Worm (Caenorhabditis elegans): ENCODE data around the gene nhr-121.

DNA sequence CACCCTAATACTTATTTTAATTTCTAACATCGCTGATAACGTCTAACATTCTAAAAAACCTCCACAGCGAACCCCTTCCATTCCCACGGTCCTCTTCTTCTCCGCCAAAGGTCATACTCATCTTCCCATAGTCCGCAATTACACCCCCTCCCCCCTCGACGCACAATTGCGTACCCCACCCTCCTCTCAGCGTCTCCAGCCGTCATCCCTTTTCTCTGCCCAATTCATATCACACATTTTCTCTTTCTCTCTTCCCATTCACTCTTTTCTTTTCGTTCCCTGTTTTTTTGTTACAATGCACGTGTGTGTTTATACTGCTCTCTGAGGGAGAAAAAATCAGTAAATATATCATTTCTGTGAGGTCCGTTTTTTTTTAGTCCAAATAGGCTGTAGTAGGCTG lies 17.2 kb upstream of the nhr-121 start:
- no peak for TF ChIP-seq tbx-11 (GFP tag; IDR thresholded peaks at IDR 0.05)
- no peak for TF ChIP-seq ama-1 (optimal IDR thresholded peaks at IDR 0.05)
- TF ChIP-seq scrt-1 (GFP tag; IDR thresholded peaks at IDR 0.05): no peak
- TF ChIP-seq aly-1 (tag; optimal IDR thresholded peaks at IDR 0.05): no peak
- no peak for TF ChIP-seq sea-1 (GFP tag; conservative IDR thresholded peaks at IDR 0.05)
- no peak for TF ChIP-seq tra-4 (tag; optimal IDR thresholded peaks at IDR 0.05)
- TF ChIP-seq hmg-4 (GFP tag; optimal IDR thresholded peaks at IDR 0.05): no peak
- TF ChIP-seq pes-1 (GFP tag; IDR thresholded peaks at IDR 0.05): no peak
- TF ChIP-seq ceh-13 (GFP tag; optimal IDR thresholded peaks at IDR 0.05): no peak
